Worm (Caenorhabditis elegans): ENCODE measurements around the gene bgnt-1.4.
A peak's percentile ranks its signal among the peaks of the same experiment; 100 is the strongest.

bgnt-1.4 gene

DNA sequence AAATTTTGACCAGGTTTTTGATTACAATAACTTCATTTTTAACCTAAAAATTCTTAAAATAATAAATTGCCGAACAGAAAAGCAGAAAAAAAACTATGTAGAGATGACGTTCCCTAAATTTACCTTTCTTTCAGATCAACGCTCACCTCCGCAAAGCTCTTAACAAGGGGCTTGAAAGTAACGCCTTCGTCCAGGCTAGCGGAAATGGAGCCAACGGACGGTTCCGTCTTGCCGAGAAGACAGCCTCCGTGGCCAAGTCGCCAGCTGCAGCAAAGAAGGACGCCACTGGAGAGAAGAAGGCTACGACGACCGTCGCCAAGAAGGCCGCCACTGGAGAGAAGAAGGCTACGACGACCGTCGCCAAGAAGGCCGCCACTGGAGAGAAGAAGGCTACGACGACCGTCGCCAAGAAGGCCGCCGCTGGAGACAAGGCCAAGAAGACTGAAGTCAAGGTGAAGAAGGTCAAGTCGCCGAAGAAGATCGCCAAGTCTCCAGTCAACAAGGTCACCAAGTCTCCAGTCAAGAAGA lies 6.0 kb upstream of the bgnt-1.4 start:
- TF ChIP-seq ceh-90 (tag; optimal IDR thresholded peaks at IDR 0.05) = no peak
- no peak for TF ChIP-seq jun-1 (tag; optimal IDR thresholded peaks at IDR 0.05)
- TF ChIP-seq nhr-76 (tag; optimal IDR thresholded peaks at IDR 0.05) = no peak
- TF ChIP-seq nhr-11 (tag; optimal IDR thresholded peaks at IDR 0.05) = no peak
- TF ChIP-seq sup-37 (GFP tag; optimal IDR thresholded peaks at IDR 0.05) = no peak
- TF ChIP-seq mef-2 (tag; optimal IDR thresholded peaks at IDR 0.05) = no peak
- TF ChIP-seq nhr-90 (tag; optimal IDR thresholded peaks at IDR 0.05; ENCODE audit: poor library complexity) = no peak
- TF ChIP-seq tlp-1 (tag; optimal IDR thresholded peaks at IDR 0.05) = no peak
- TF ChIP-seq mab-9 (GFP tag; IDR thresholded peaks at IDR 0.05) = no peak
- TF ChIP-seq elt-3 (tag; optimal IDR thresholded peaks at IDR 0.05) = no peak
- TF ChIP-seq tbx-2 (tag; optimal IDR thresholded peaks at IDR 0.05) = no peak
- TF ChIP-seq nhr-237 (tag; optimal IDR thresholded peaks at IDR 0.05) = no peak
- no peak for TF ChIP-seq egl-27 (tag; optimal IDR thresholded peaks at IDR 0.05)
- TF ChIP-seq lin-13 (GFP tag; optimal IDR thresholded peaks at IDR 0.05) = no peak
- TF ChIP-seq alr-1 (tag; optimal IDR thresholded peaks at IDR 0.05; ENCODE audit: borderline replicate concordance) = no peak
- no peak for TF ChIP-seq mdl-1 (tag; optimal IDR thresholded peaks at IDR 0.05)
- TF ChIP-seq lin-35 (GFP tag; optimal IDR thresholded peaks at IDR 0.05) = no peak
- TF ChIP-seq hlh-4 (tag; optimal IDR thresholded peaks at IDR 0.05) = no peak
- TF ChIP-seq sox-4 (tag; optimal IDR thresholded peaks at IDR 0.05) = no peak
- no peak for TF ChIP-seq skn-1 (tag; optimal IDR thresholded peaks at IDR 0.05)

DNA sequence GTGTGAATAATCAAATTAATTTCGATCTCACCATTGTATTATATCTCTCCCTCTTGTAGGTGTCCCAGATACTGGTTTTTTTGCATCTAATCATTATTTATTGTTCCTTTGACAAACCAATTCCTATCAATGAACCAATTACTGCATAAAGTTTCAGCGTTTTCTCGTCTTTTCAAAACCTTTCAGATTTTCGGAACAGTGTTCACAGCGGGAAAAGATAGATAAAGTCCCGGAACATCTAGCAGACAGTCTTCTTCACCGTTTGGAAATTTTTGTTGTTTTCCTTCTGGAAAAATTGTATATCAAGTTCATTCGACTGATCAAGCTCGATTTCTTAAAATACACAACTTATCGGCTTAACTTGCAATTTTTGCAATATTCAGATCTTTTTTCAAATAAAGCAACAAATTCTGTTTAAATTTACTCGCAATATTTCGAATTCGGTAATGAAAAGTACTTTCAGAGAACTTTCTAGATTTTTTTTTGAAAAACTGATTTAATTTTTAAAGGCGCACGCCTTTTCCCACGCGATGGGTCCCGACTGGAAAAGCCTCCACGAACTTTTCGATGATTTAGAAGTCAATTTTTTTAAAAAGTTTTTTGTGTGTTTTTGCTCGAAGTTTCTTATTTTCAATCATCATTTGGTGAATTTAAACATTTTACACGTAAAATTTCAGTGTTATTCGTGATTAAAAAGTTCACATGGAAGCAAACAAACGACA lies 5.3 kb upstream of the bgnt-1.4 start, which contains the start of gene pgl-3:
Gene pgl-3 (plus strand): TSS at position 672 of the 722 bp plus-strand sequence.
- TF ChIP-seq tlp-1 (tag; optimal IDR thresholded peaks at IDR 0.05) = no peak
- peak in 1 of 2 experiments; percentile 14 for TF ChIP-seq efl-1 (optimal IDR thresholded peaks at IDR 0.05)
- TF ChIP-seq efl-1 (GFP tag; optimal IDR thresholded peaks at IDR 0.05 in 1 of 2) = no peak

DNA sequence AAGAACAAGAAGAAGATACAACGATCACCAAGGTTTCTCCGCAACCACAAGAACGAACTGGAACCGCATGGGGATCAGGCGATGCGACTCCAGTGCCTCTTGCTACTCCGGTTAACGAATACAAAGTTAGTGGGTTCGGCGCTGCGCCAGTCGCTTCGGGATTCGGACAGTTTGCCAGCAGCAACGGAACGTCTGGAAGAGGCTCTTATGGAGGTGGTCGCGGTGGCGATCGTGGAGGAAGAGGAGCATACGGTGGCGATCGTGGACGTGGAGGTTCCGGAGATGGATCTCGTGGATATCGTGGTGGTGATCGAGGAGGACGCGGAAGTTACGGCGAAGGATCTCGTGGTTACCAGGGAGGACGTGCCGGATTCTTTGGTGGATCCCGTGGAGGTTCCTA lies 2.8 kb upstream of the bgnt-1.4 start:
- TF ChIP-seq nhr-47 (tag; optimal IDR thresholded peaks at IDR 0.05) (no peak), fkh-4 (tag; optimal IDR thresholded peaks at IDR 0.05; ENCODE audit: borderline replicate concordance) (no peak), aly-2 (tag; optimal IDR thresholded peaks at IDR 0.05) (no peak), nhr-237 (tag; optimal IDR thresholded peaks at IDR 0.05) (no peak), blmp-1 (tag; optimal IDR thresholded peaks at IDR 0.05) (no peak), lsy-2 (tag; optimal IDR thresholded peaks at IDR 0.05) (no peak), nhr-85 (tag) (no peak), nhr-28 (tag; optimal IDR thresholded peaks at IDR 0.05) (no peak), nhr-90 (tag; optimal IDR thresholded peaks at IDR 0.05; ENCODE audit: poor library complexity) (no peak), nhr-77 (tag; optimal IDR thresholded peaks at IDR 0.05) (no peak), egl-13 (tag; optimal IDR thresholded peaks at IDR 0.05) (no peak)

DNA sequence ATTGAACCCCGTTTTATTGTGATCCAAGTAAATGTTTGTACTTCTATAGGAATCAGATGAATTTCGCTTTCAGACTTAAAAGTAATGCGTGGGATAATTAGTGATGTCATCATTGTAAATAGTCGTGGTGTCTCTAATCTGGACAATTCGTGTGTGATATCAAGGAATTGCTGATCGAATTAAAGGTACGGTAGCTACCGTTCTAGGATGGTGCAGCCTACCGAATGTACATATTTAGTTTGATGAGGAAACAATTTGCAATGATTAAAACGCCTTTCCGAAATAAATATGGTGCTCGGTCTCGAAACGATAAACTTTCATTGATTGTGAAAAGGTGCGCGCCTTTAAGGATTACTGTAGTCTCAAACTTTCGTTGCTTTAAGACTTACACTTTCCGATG lies 2.2 kb upstream of the bgnt-1.4 start:
- TF ChIP-seq sox-4 (tag; optimal IDR thresholded peaks at IDR 0.05) (no peak), mef-2 (tag; optimal IDR thresholded peaks at IDR 0.05) (no peak), ceh-63 (GFP tag; optimal IDR thresholded peaks at IDR 0.05) (no peak), elt-2 (tag; optimal IDR thresholded peaks at IDR 0.05) (no peak), blmp-1 (tag; optimal IDR thresholded peaks at IDR 0.05) (no peak), C16A3.4 (tag; optimal IDR thresholded peaks at IDR 0.05) (no peak), mdl-1 (tag; optimal IDR thresholded peaks at IDR 0.05) (no peak), nhr-28 (tag; optimal IDR thresholded peaks at IDR 0.05) (no peak), tbx-2 (tag; optimal IDR thresholded peaks at IDR 0.05) (no peak), nhr-71 (tag; optimal IDR thresholded peaks at IDR 0.05) (no peak), hpl-2 (GFP tag; optimal IDR thresholded peaks at IDR 0.05) (no peak), nhr-85 (tag) (no peak), fkh-4 (tag; optimal IDR thresholded peaks at IDR 0.05; ENCODE audit: borderline replicate concordance) (no peak), F16B12.6 (tag; optimal IDR thresholded peaks at IDR 0.05) (no peak), dpl-1 (GFP tag; optimal IDR thresholded peaks at IDR 0.05) (no peak), lir-3 (tag; optimal IDR thresholded peaks at IDR 0.05; ENCODE audit: poor library complexity) (no peak), sup-37 (GFP tag; optimal IDR thresholded peaks at IDR 0.05) (no peak), pax-3 (tag; optimal IDR thresholded peaks at IDR 0.05) (no peak), tlp-1 (tag; optimal IDR thresholded peaks at IDR 0.05) (no peak)

All from whole organism, L1 larva.